Fruit fly (Drosophila melanogaster) whole organism, wandering third instar larva: ENCODE results near the gene IP3K2.

ENCODE experiments used
- Abd-B ChIP-seq: fragments of >200 bp; optimal IDR thresholded peaks from 2 replicates; lab custom pipeline; 2017; ENCODE audit warnings: missing biosample characterization, missing genetic modification characterization
- CG32264 ChIP-seq: fragments of 200-800 bp; sonication (Bioruptor generic); optimal IDR thresholded peaks from 2 replicates; lab custom pipeline; 2016; ENCODE audit warnings: missing biosample characterization, missing genetic modification characterization
- CG9705 ChIP-seq: fragments of 200-800 bp; sonication (Bioruptor generic); optimal IDR thresholded peaks from 2 replicates; lab custom pipeline; 2018; ENCODE audit warnings: missing biosample characterization, mild to moderate bottlenecking, missing genetic modification characterization
- CrebA ChIP-seq: fragments of 200-800 bp; sonication (Bioruptor generic); optimal IDR thresholded peaks from 2 replicates; lab custom pipeline; 2016; ENCODE audit warnings: missing biosample characterization, mild to moderate bottlenecking, missing genetic modification characterization, borderline replicate concordance
- Dfd ChIP-seq: fragments of >200 bp; optimal IDR thresholded peaks from 2 replicates; lab custom pipeline; 2017; ENCODE audit warnings: missing biosample characterization, missing genetic modification characterization
- Dif ChIP-seq: fragments of 200-275, 200-300 bp; sonication (Bioruptor generic); optimal IDR thresholded peaks from 2 replicates; lab custom pipeline; 2018; ENCODE audit warnings: missing biosample characterization, missing genetic modification characterization; ENCODE audit not compliant: partially characterized antibody
- GATAd ChIP-seq: sonication (Bioruptor generic); optimal IDR thresholded peaks from 2 replicates; lab custom pipeline; 2016; ENCODE audit warnings: missing biosample characterization, missing genetic modification characterization
- HLH106 ChIP-seq: fragments of 200-800 bp; optimal IDR thresholded peaks from 3 replicates; lab custom pipeline; 2019; ENCODE audit warnings: missing biosample characterization, mild to moderate bottlenecking, missing genetic modification characterization, moderate library complexity
- Hnf4 ChIP-seq: fragments of 200-800 bp; sonication (Bioruptor generic); optimal IDR thresholded peaks from 2 replicates; lab custom pipeline; 2016; ENCODE audit warnings: missing biosample characterization, mild to moderate bottlenecking, missing genetic modification characterization
- Hr78 ChIP-seq: fragments of >200 bp; optimal IDR thresholded peaks from 2 replicates; lab custom pipeline; 2017; ENCODE audit warnings: missing biosample characterization, missing genetic modification characterization
- Hr83 ChIP-seq: fragments of 200-300 bp; sonication (Bioruptor generic); optimal IDR thresholded peaks from 2 replicates; lab custom pipeline; 2016; ENCODE audit warnings: missing biosample characterization, mild to moderate bottlenecking, missing genetic modification characterization, moderate library complexity; ENCODE audit not compliant: poor library complexity, severe bottlenecking
- Jra ChIP-seq: sonication (Bioruptor generic); optimal IDR thresholded peaks from 2 replicates; lab custom pipeline; 2016; ENCODE audit warnings: missing biosample characterization, missing genetic modification characterization
- Mio ChIP-seq: sonication (Bioruptor generic); optimal IDR thresholded peaks from 2 replicates; lab custom pipeline; 2016; ENCODE audit warnings: missing biosample characterization, missing genetic modification characterization
- Myc ChIP-seq: fragments of >200 bp; optimal IDR thresholded peaks from 2 replicates; lab custom pipeline; 2017
- N ChIP-seq: fragments of >200 bp; optimal IDR thresholded peaks from 2 replicates; lab custom pipeline; 2018; ENCODE audit warnings: missing biosample characterization, missing external identifiers, missing genetic modification characterization
- OdsH ChIP-seq: fragments of 200-800 bp; sonication (Bioruptor generic); optimal IDR thresholded peaks from 2 replicates; lab custom pipeline; 2016; ENCODE audit warnings: missing biosample characterization, mild to moderate bottlenecking, missing genetic modification characterization
- Rel ChIP-seq, 2 experiments: fragments of 200-800 bp; sonication (Bioruptor generic) in 1 of 2; optimal IDR thresholded peaks; 2 replicates in 1 of 2; 3 replicates in 1 of 2; lab custom pipeline; 2016 to 2019; ENCODE audit warnings: mild to moderate bottlenecking in 2 of 2, missing biosample characterization in 2 of 2, missing genetic modification characterization in 2 of 2, moderate library complexity in 1 of 2
- Sp1 ChIP-seq: fragments of 200-800 bp; sonication (Bioruptor generic); optimal IDR thresholded peaks from 3 replicates; lab custom pipeline; 2019; ENCODE audit warnings: missing biosample characterization, mild to moderate bottlenecking, missing genetic modification characterization, moderate library complexity
- Vsx2 ChIP-seq: fragments of 200-300, 225-300 bp; sonication (Bioruptor generic); optimal IDR thresholded peaks from 2 replicates; lab custom pipeline; 2018; ENCODE audit warnings: missing biosample characterization, missing genetic modification characterization; ENCODE audit not compliant: partially characterized antibody
- br ChIP-seq: fragments of 200-800 bp; sonication (Bioruptor generic); optimal IDR thresholded peaks from 2 replicates; lab custom pipeline; 2016; ENCODE audit warnings: missing biosample characterization, missing genetic modification characterization
- brk ChIP-seq: fragments of 200-800 bp; sonication (Bioruptor generic); optimal IDR thresholded peaks from 2 replicates; lab custom pipeline; 2016; ENCODE audit warnings: missing biosample characterization, mild to moderate bottlenecking, missing genetic modification characterization
- dl ChIP-seq, 2 experiments: fragments of 175-275, 200-275 bp in 1 of 2; fragments of 200-275 bp in 1 of 2; sonication (Bioruptor generic); optimal IDR thresholded peaks; lab custom pipeline; 2018; ENCODE audit warnings: mild to moderate bottlenecking in 2 of 2, missing biosample characterization in 2 of 2, missing genetic modification characterization in 2 of 2, moderate library complexity in 2 of 2; ENCODE audit not compliant: partially characterized antibody in 2 of 2, insufficient read depth in 1 of 2
- dmrt93B ChIP-seq: fragments of 200-800 bp; sonication (Bioruptor generic); optimal IDR thresholded peaks from 2 replicates; lab custom pipeline; 2018; ENCODE audit warnings: missing biosample characterization, mild to moderate bottlenecking, missing genetic modification characterization
- dsf ChIP-seq: sonication (Bioruptor generic); optimal IDR thresholded peaks from 2 replicates; lab custom pipeline; 2016; ENCODE audit warnings: missing biosample characterization, missing genetic modification characterization, borderline replicate concordance
- ey ChIP-seq: fragments of 200-800 bp; sonication (Bioruptor generic); optimal IDR thresholded peaks from 2 replicates; lab custom pipeline; 2016; ENCODE audit warnings: missing biosample characterization, missing genetic modification characterization
- foxo ChIP-seq, 2 experiments: fragments of 200-800 bp; sonication (Bioruptor generic); optimal IDR thresholded peaks; 2 replicates in 1 of 2; 3 replicates in 1 of 2; lab custom pipeline; 2016 to 2017; ENCODE audit warnings: missing biosample characterization in 2 of 2, missing genetic modification characterization in 2 of 2
- fru ChIP-seq: fragments of 200-800 bp; sonication (Bioruptor generic); optimal IDR thresholded peaks from 3 replicates; lab custom pipeline; 2016; ENCODE audit warnings: missing biosample characterization, mild to moderate bottlenecking, missing genetic modification characterization
- h ChIP-seq: fragments of 200-800 bp; sonication (Bioruptor generic); optimal IDR thresholded peaks from 3 replicates; lab custom pipeline; 2016; ENCODE audit warnings: missing biosample characterization, mild to moderate bottlenecking, missing genetic modification characterization
- jim ChIP-seq: fragments of 175-275, 200-325 bp; sonication (Bioruptor generic); optimal IDR thresholded peaks from 2 replicates; lab custom pipeline; 2016; ENCODE audit warnings: missing biosample characterization, mild to moderate bottlenecking, missing genetic modification characterization
- lola ChIP-seq: fragments of >200 bp; optimal IDR thresholded peaks from 2 replicates; lab custom pipeline; 2017; ENCODE audit warnings: missing biosample characterization, missing genetic modification characterization
- pan ChIP-seq: fragments of >200 bp; optimal IDR thresholded peaks from 2 replicates; lab custom pipeline; 2017
- psq ChIP-seq: fragments of 200-800 bp; sonication (Bioruptor generic); optimal IDR thresholded peaks from 3 replicates; lab custom pipeline; 2017; ENCODE audit warnings: missing biosample characterization, mild to moderate bottlenecking, missing genetic modification characterization, moderate library complexity
- rgr ChIP-seq: fragments of 200-800 bp; sonication (Bioruptor generic); optimal IDR thresholded peaks from 3 replicates; lab custom pipeline; 2016; ENCODE audit warnings: missing biosample characterization, mild to moderate bottlenecking, missing genetic modification characterization
- sage ChIP-seq: fragments of 200-800 bp; sonication (Bioruptor generic); optimal IDR thresholded peaks from 2 replicates; lab custom pipeline; 2016; ENCODE audit warnings: missing biosample characterization, mild to moderate bottlenecking, missing genetic modification characterization
- sv ChIP-seq: fragments of 200-800 bp; sonication (Bioruptor generic); optimal IDR thresholded peaks from 3 replicates; lab custom pipeline; 2016; ENCODE audit warnings: missing biosample characterization, missing genetic modification characterization
- tai ChIP-seq: sonication (Bioruptor generic); optimal IDR thresholded peaks from 2 replicates; lab custom pipeline; 2016; ENCODE audit warnings: missing biosample characterization, missing genetic modification characterization
- usp ChIP-seq: fragments of >200 bp; optimal IDR thresholded peaks from 2 replicates; lab custom pipeline; 2017; ENCODE audit warnings: missing biosample characterization, missing genetic modification characterization
- woc ChIP-seq: sonication (Bioruptor generic); optimal IDR thresholded peaks from 2 replicates; lab custom pipeline; 2016; ENCODE audit warnings: missing biosample characterization, mild to moderate bottlenecking, missing genetic modification characterization

Gene IP3K2

dm6 chrX:13303527-13303655, at the start of gene IP3K2:
Gene IP3K2, plus strand, starts transcription at chrX:13303633.
- TF ChIP-seq Jra (no peak), sv (GFP tag; lab: Kevin White, UChicago) (no peak), foxo (GFP tag; optimal IDR thresholded peaks at IDR 0.05; lab: Kevin White, UChicago) (no peak), Dfd (GFP tag; lab: Kevin White, UChicago) (no peak), woc (GFP tag; lab: Kevin White, UChicago) (no peak), Dif (GFP tag; lab: Kevin White, UChicago) (no peak), CG9705 (no peak), dsf (GFP tag; lab: Kevin White, UChicago) (no peak), GATAd (no peak), h (GFP tag; lab: Kevin White, UChicago) (no peak), HLH106 (tag; lab: Kevin White, UChicago) (no peak), Abd-B (GFP tag; lab: Kevin White, UChicago) (no peak), dmrt93B (GFP tag; lab: Kevin White, UChicago) (no peak), psq (no peak), Hnf4 (no peak), CrebA (GFP tag; lab: Kevin White, UChicago) (no peak), lola (GFP tag; lab: Kevin White, UChicago) (no peak), Myc (lab: Kevin White, UChicago) (no peak)

- TF ChIP-seq br (GFP tag; lab: Kevin White, UChicago) (no peak), foxo (GFP tag; optimal IDR thresholded peaks at IDR 0.05; lab: Kevin White, UChicago) (peak in 1 of 2 experiments; percentile 33), Myc (lab: Kevin White, UChicago) (no peak), sv (GFP tag; lab: Kevin White, UChicago) (no peak), Hr83 (GFP tag; lab: Kevin White, UChicago) (peak; percentile 61), psq (peak; percentile 7), CG9705 (peak; percentile 8), brk (peak; percentile 35), lola (GFP tag; lab: Kevin White, UChicago) (no peak), jim (GFP tag; lab: Kevin White, UChicago) (no peak), Abd-B (GFP tag; lab: Kevin White, UChicago) (no peak), rgr (GFP tag; lab: Kevin White, UChicago) (peak; percentile 72), Hr78 (GFP tag; lab: Kevin White, UChicago) (no peak), Dif (GFP tag; lab: Kevin White, UChicago) (no peak), fru (GFP tag; lab: Kevin White, UChicago) (peak; percentile 49), Mio (GFP tag; lab: Kevin White, UChicago) (no peak), CG32264 (GFP tag; lab: Kevin White, UChicago) (peak; percentile 35), Rel (GFP tag; optimal IDR thresholded peaks at IDR 0.05; lab: Kevin White, UChicago) (no peak), Rel (tag; optimal IDR thresholded peaks at IDR 0.05; lab: Kevin White, UChicago) (peak; percentile 6), sage (peak; percentile 54), usp (no peak), ey (GFP tag; lab: Kevin White, UChicago) (peak; percentile 7), Sp1 (GFP tag; lab: Kevin White, UChicago) (peak; percentile 63), dl (GFP tag; optimal IDR thresholded peaks at IDR 0.05; lab: Kevin White, UChicago; ENCODE audit: insufficient read depth in 1 of 2, partially characterized antibody in 2 of 2) (no peak), tai (GFP tag; lab: Kevin White, UChicago) (peak; percentile 2), N (GFP tag; lab: Kevin White, UChicago) (no peak), Hnf4 (peak; percentile 50), dsf (GFP tag; lab: Kevin White, UChicago) (no peak), h (GFP tag; lab: Kevin White, UChicago) (peak; percentile 74), Dfd (GFP tag; lab: Kevin White, UChicago) (no peak), OdsH (GFP tag; lab: Kevin White, UChicago) (peak; percentile 55), woc (GFP tag; lab: Kevin White, UChicago) (no peak), pan (lab: Kevin White, UChicago) (no peak), CrebA (GFP tag; lab: Kevin White, UChicago) (peak; percentile 59), GATAd (no peak), dmrt93B (GFP tag; lab: Kevin White, UChicago) (no peak), Jra (peak; percentile 3), Vsx2 (GFP tag; lab: Kevin White, UChicago) (no peak), HLH106 (tag; lab: Kevin White, UChicago) (no peak)
These were observed 49.0 kb upstream of the IP3K2 start for dm6 chrX:13254442-13254841.
